Worm (Caenorhabditis elegans): ENCODE data around the gene sams-1.

ce11 chrX:11994484-11994883 is 28.7 kb downstream of the sams-1 start, which contains the start of gene C49F5.7:
- TF ChIP-seq ztf-11 (tag; optimal IDR thresholded peaks at IDR 0.05): no peak
- TF ChIP-seq saeg-2 (GFP tag; IDR thresholded peaks at IDR 0.05): no peak
- TF ChIP-seq php-3 (GFP tag; IDR thresholded peaks at IDR 0.05): no peak
- TF ChIP-seq aly-2 (tag; optimal IDR thresholded peaks at IDR 0.05): no peak
- no peak for TF ChIP-seq zfp-3 (GFP tag; conservative IDR thresholded peaks at IDR 0.05)
- TF ChIP-seq fos-1 (tag; optimal IDR thresholded peaks at IDR 0.05): no peak
- no peak for TF ChIP-seq ama-1 (optimal IDR thresholded peaks at IDR 0.05)
- no peak for TF ChIP-seq zag-1 (tag; optimal IDR thresholded peaks at IDR 0.05)
- TF ChIP-seq egl-43 (GFP tag; IDR thresholded peaks at IDR 0.05): no peak
- TF ChIP-seq attf-4 (tag; optimal IDR thresholded peaks at IDR 0.05): no peak
- TF ChIP-seq R02D3.7 (tag; optimal IDR thresholded peaks at IDR 0.05): no peak

Data from whole organism, L4 larva.